Worm (Caenorhabditis elegans): ENCODE results near the gene cin-4.
A peak's percentile ranks its signal among the peaks of the same experiment; 100 is the strongest.

cin-4 gene

ce11 chrII:7037659-7038342, at the start of gene cin-4:
cin-4 (plus strand) TSS chrII:7038292.
- no peak for TF ChIP-seq dao-5 (tag; optimal IDR thresholded peaks at IDR 0.05)
- TF ChIP-seq W03F9.2 (tag; optimal IDR thresholded peaks at IDR 0.05): no peak
- no peak for TF ChIP-seq him-1 (tag; optimal IDR thresholded peaks at IDR 0.05)

ce11 chrII:6989830-6990287, 48.2 kb upstream of the cin-4 start, which contains the start of gene C15F1.1:
C15F1.1 (plus strand) TSS chrII:6989880.
- TF ChIP-seq him-1 (tag; optimal IDR thresholded peaks at IDR 0.05) (no peak), W03F9.2 (tag; optimal IDR thresholded peaks at IDR 0.05) (no peak), dao-5 (tag; optimal IDR thresholded peaks at IDR 0.05) (no peak)

- TF ChIP-seq him-1 (tag; optimal IDR thresholded peaks at IDR 0.05): peak; percentile 95
- no peak for TF ChIP-seq dao-5 (tag; optimal IDR thresholded peaks at IDR 0.05)
- TF ChIP-seq W03F9.2 (tag; optimal IDR thresholded peaks at IDR 0.05): no peak
Observed at ce11 chrII:6992949-6993348, 45.1 kb upstream of the cin-4 start.

DNA sequence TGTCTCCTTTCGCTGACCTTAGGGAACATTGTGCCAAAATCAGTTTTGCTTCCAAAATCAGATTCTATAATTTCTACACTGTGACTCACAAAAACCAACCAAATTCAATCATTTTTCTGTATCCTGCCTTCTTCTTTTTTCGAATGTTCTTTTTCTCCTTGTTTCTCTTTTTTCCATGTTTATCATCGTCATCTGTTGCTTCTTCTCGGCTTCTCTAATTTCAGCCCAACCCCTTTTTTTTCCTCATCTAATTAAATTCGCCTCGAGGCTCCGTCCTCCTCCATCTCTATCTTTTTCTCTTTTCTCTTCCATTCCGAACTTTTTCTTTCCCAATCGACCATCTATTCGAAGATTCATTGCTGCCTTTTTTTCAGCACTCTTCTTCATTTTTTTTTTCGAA, 43.4 kb upstream of the cin-4 start, which contains the start of gene unc-104:
unc-104 (plus strand) TSS at position 311 of the 400 bp plus-strand sequence.
- TF ChIP-seq him-1 (tag; optimal IDR thresholded peaks at IDR 0.05) (no peak), W03F9.2 (tag; optimal IDR thresholded peaks at IDR 0.05) (no peak), dao-5 (tag; optimal IDR thresholded peaks at IDR 0.05) (no peak)

ce11 chrII:6995583-6995982, 42.5 kb upstream of the cin-4 start:
- TF ChIP-seq dao-5 (tag; optimal IDR thresholded peaks at IDR 0.05): no peak
- TF ChIP-seq him-1 (tag; optimal IDR thresholded peaks at IDR 0.05): no peak
- no peak for TF ChIP-seq W03F9.2 (tag; optimal IDR thresholded peaks at IDR 0.05)

- TF ChIP-seq dao-5 (tag; optimal IDR thresholded peaks at IDR 0.05): peak; percentile 56
Observed at ce11 chrII:7001405-7001804, 36.7 kb upstream of the cin-4 start.

DNA sequence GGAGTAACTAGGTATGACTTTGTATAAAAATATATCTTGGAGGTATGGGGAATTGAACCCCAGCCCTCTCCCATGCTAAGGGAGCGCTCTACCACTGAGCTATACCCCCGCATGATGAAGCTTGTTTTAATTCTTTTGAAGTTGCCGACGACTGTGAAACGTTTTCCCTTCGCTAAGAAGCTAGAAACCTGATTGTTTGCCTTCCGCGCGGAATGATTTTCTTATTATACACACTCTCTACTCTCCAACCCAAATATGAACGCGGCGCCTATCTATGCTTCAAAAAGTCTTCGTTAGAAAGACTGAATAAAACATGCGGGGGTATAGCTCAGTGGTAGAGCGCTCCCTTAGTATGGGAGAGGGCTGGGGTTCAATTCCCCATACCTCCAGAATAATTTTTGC, 35.1 kb upstream of the cin-4 start:
- TF ChIP-seq dao-5 (tag; optimal IDR thresholded peaks at IDR 0.05): no peak
- no peak for TF ChIP-seq him-1 (tag; optimal IDR thresholded peaks at IDR 0.05)
- no peak for TF ChIP-seq W03F9.2 (tag; optimal IDR thresholded peaks at IDR 0.05)

ce11 chrII:7012592-7012991, 25.5 kb upstream of the cin-4 start, which contains the start of gene sqv-7:
sqv-7 (minus strand) TSS chrII:7012692.
- TF ChIP-seq him-1 (tag; optimal IDR thresholded peaks at IDR 0.05) (no peak), dao-5 (tag; optimal IDR thresholded peaks at IDR 0.05) (no peak), W03F9.2 (tag; optimal IDR thresholded peaks at IDR 0.05) (no peak)

DNA sequence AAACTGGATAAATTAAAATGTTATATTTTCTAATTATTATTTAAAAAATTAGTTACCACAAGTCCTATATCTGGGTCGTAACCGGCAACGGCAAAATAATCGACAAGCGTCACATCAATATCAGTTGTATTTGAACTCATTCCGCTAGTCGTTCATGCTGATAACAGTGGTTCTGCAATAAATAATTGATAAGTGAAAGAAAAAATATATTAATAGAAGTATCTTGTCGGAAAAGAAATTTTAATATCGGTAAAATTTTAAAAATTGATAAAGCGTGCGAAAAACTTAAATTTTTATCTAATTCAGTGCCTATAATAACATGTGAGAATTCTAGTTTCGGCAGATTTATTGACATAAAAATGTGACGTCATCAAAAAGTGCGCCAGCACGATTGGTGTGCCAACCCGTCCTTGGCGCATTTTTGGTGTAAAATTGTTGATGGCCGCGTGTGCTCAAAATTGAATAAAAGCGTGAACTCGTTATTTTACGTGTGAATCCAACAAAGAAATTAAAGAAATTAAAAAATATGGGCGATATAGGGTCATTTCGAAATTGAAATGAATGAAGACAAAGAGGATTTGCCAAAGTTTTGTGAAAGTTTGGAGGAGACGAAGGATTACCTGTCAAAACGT, 15.6 kb upstream of the cin-4 start, which contains the start of the genes lst-6 and lst-5:
lst-6 (minus strand) TSS at position 140 of the 632 bp plus-strand sequence.
lst-5 (plus strand) TSS at position 544 of the 632 bp plus-strand sequence.
- no peak for TF ChIP-seq dao-5 (tag; optimal IDR thresholded peaks at IDR 0.05)
- TF ChIP-seq W03F9.2 (tag; optimal IDR thresholded peaks at IDR 0.05): no peak
- TF ChIP-seq him-1 (tag; optimal IDR thresholded peaks at IDR 0.05): no peak

ce11 chrII:7024897-7025852, 12.9 kb upstream of the cin-4 start, which contains the start of gene znf-598:
znf-598 (plus strand) TSS chrII:7025802.
- TF ChIP-seq W03F9.2 (tag; optimal IDR thresholded peaks at IDR 0.05): peak; percentile 28
- TF ChIP-seq him-1 (tag; optimal IDR thresholded peaks at IDR 0.05): no peak
- TF ChIP-seq dao-5 (tag; optimal IDR thresholded peaks at IDR 0.05): no peak

- TF ChIP-seq W03F9.2 (tag; optimal IDR thresholded peaks at IDR 0.05) (no peak), dao-5 (tag; optimal IDR thresholded peaks at IDR 0.05) (no peak), him-1 (tag; optimal IDR thresholded peaks at IDR 0.05) (no peak)
Observed at ce11 chrII:7029524-7029923, 8.6 kb upstream of the cin-4 start.

DNA sequence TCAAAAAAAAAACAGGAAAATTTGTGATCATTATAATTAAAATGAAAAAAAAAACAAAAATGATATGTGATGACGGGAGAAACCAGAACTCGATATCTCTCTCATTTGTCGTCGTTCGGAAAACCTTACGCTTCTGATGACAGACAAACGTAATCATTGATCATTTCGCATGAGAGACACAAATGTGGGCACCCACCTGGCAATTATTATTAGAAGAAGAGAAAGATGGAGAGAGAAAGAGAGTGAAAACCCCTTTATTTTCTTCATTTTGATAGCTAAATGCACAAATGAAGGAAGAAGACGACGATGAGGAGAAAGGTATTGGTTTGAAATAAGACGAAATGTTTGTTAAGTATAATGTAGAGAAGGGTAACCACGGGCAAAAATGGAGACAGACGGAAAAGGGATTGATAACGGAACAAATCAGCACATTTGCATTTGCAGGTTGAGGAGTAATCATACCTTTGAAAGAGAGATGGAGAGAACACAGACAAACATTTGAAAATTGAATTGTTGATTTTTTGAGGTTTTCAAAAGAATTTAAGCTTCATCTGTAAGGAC, 6.9 kb upstream of the cin-4 start:
- TF ChIP-seq him-1 (tag; optimal IDR thresholded peaks at IDR 0.05): no peak
- TF ChIP-seq dao-5 (tag; optimal IDR thresholded peaks at IDR 0.05): no peak
- no peak for TF ChIP-seq W03F9.2 (tag; optimal IDR thresholded peaks at IDR 0.05)

DNA sequence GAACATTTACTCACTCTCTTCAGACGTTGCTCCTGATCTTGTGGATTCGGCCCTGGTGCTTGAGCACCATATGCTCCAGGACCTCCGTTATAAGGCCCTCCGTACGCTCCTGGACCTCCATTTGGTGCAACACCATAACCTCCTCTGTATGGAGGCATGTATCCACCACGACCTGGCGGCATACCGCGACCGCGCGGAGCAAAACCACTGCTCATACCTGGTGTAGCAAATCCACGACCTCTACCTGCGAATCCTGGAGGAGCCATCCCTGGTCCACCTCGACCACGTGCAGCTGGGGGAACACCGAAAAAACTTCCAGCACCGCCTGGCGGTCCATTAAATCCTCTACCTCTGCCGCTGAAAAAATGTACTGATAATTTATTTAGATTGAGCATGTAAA, 11.4 kb downstream of the cin-4 start:
- TF ChIP-seq dao-5 (tag; optimal IDR thresholded peaks at IDR 0.05) (no peak), him-1 (tag; optimal IDR thresholded peaks at IDR 0.05) (no peak), W03F9.2 (tag; optimal IDR thresholded peaks at IDR 0.05) (no peak)

Data from whole organism, L4/young adult.